Fruit fly (Drosophila melanogaster): ENCODE results near the gene Pfdn1.

The Pfdn1 gene

DNA sequence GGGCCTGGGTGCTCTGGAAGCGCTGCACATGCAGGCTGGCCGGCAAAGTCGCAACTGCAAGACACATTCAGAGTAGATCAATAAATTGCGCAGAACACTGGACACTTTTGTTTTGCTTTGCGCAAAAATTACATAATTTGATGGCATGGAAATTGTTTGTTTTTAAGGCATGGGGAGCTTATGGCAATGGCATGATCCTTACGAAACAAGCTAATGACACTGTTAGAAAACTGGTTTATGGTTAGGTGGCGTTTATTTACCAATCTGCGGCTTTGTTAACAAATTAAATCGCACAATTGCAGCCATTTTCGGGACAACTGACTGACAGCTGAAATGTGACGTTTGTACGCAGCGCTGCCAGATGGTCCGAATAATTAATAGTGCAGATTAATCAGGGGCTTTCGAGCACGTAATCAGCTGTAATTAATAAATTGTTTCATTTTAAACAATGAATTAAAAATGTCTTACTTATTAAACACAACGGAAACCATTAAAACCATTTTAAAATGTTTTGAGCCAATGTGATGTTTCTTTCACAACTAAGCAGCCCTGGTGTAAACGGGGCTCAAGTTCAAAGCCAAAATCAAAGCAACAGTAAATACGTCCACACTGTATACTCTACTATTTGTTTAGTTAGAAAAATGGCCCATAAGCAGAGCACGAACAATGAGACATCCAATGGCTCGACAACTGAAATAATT lies 6.3 kb upstream of the Pfdn1 start, which contains the start of the genes ND-51 and CG13994 (continued):
- TF ChIP-seq tll (GFP tag; optimal IDR thresholded peaks at IDR 0.05) = peak; percentile 77 to 91
- peak; percentile 86 for TF ChIP-seq CG34422 (GFP tag; IDR thresholded peaks at IDR 0.05)
- peak; percentile 73 for TF ChIP-seq gfzf (GFP tag; optimal IDR thresholded peaks at IDR 0.05)
- peak; percentile 82 for TF ChIP-seq Ssrp (tag; optimal IDR thresholded peaks at IDR 0.05)
- TF ChIP-seq CG1603 (tag; optimal IDR thresholded peaks at IDR 0.05) = peak; percentile 85
- peak; percentile 62; the same call in 3 of the 4 replicates for TF ChIP-seq Dll (GFP tag; IDR thresholded peaks at IDR 0.05; ENCODE audit: partially characterized antibody)
- TF ChIP-seq unc-4 (GFP tag; IDR thresholded peaks at IDR 0.05; ENCODE audit: partially characterized antibody) = peak; percentile 53
- TF ChIP-seq CG17359 (tag; optimal IDR thresholded peaks at IDR 0.05) = peak; percentile 82
- TF ChIP-seq HLH3B (GFP tag; IDR thresholded peaks at IDR 0.05) = peak; percentile 82
- peak; percentile 61; the same call in 1 of the 2 replicates for TF ChIP-seq CG4404 (GFP tag; IDR thresholded peaks at IDR 0.05)
- TF ChIP-seq Adf1 (GFP tag; IDR thresholded peaks at IDR 0.05) = peak; percentile 56; the same call in 1 of the 2 replicates
- peak; percentile 97 for TF ChIP-seq CG30020 (tag; optimal IDR thresholded peaks at IDR 0.05)
- TF ChIP-seq YL-1 (GFP tag; optimal IDR thresholded peaks at IDR 0.05) = peak; percentile 91
- TF ChIP-seq CG14441 (GFP tag; IDR thresholded peaks at IDR 0.05) = peak; percentile 83
- peak; percentile 64 for TF ChIP-seq CG14050 (GFP tag; IDR thresholded peaks at IDR 0.05)
- peak; percentile 52 for TF ChIP-seq schlank (tag; optimal IDR thresholded peaks at IDR 0.05)
- TF ChIP-seq Fer1 (GFP tag; optimal IDR thresholded peaks at IDR 0.05) = peak; percentile 79
- peak; percentile 69 for TF ChIP-seq Bdp1 (GFP tag; optimal IDR thresholded peaks at IDR 0.05)
- TF ChIP-seq zen (tag; optimal IDR thresholded peaks at IDR 0.05) = peak; percentile 88
- peak; percentile 79 for TF ChIP-seq zfh2 (GFP tag; optimal IDR thresholded peaks at IDR 0.05)
- TF ChIP-seq CG12104 (GFP tag; optimal IDR thresholded peaks at IDR 0.05) = peak; percentile 71
- no peak for TF ChIP-seq CkIIα-i1 (GFP tag; IDR thresholded peaks at IDR 0.05)
- peak; percentile 86 for TF ChIP-seq jumu (GFP tag; optimal IDR thresholded peaks at IDR 0.05)
- TF ChIP-seq cg (GFP tag; optimal IDR thresholded peaks at IDR 0.05) = no peak
- TF ChIP-seq PHDP (tag; optimal IDR thresholded peaks at IDR 0.05) = peak; percentile 73
- peak; percentile 94 for TF ChIP-seq ssp (GFP tag; IDR thresholded peaks at IDR 0.05)
- TF ChIP-seq CG2202 (tag; optimal IDR thresholded peaks at IDR 0.05) = peak; percentile 61
- TF ChIP-seq fd3F (GFP tag; optimal IDR thresholded peaks at IDR 0.05) = peak; percentile 77
- no peak for TF ChIP-seq CTCF (GFP tag; optimal IDR thresholded peaks at IDR 0.05)
- peak; percentile 84 for TF ChIP-seq CG7839 (tag; optimal IDR thresholded peaks at IDR 0.05)
- peak; percentile 39 for TF ChIP-seq CG3407 (GFP tag; optimal IDR thresholded peaks at IDR 0.05)
- peak; percentile 84 for TF ChIP-seq slou (GFP tag; optimal IDR thresholded peaks at IDR 0.05)
- no peak for TF ChIP-seq Lpt (GFP tag; optimal IDR thresholded peaks at IDR 0.05)
- peak; percentile 72 for TF ChIP-seq Chrac-16 (GFP tag; optimal IDR thresholded peaks at IDR 0.05)
- TF ChIP-seq gem (tag; optimal IDR thresholded peaks at IDR 0.05) = peak; percentile 85
- peak; percentile 86 for TF ChIP-seq CG11456 (GFP tag; IDR thresholded peaks at IDR 0.05)
- peak; percentile 51 for TF ChIP-seq CG12236 (GFP tag; optimal IDR thresholded peaks at IDR 0.05)
- no peak for TF ChIP-seq nau (GFP tag; optimal IDR thresholded peaks at IDR 0.05)
- TF ChIP-seq eve (GFP tag; optimal IDR thresholded peaks at IDR 0.05) = no peak
- TF ChIP-seq salm (tag; optimal IDR thresholded peaks at IDR 0.05) = peak; percentile 35
- TF ChIP-seq dysf (GFP tag; IDR thresholded peaks at IDR 0.05) = peak; percentile 84
- TF ChIP-seq caup (GFP tag; optimal IDR thresholded peaks at IDR 0.05; ENCODE audit: severe bottlenecking) = peak; percentile 85
- no peak; the same call in 1 of the 2 replicates for TF ChIP-seq sna (GFP tag; IDR thresholded peaks at IDR 0.05; ENCODE audit: partially characterized antibody)
- peak; percentile 68 for TF ChIP-seq HHEX (GFP tag; optimal IDR thresholded peaks at IDR 0.05)
- peak; percentile 81 for TF ChIP-seq pzg (GFP tag; optimal IDR thresholded peaks at IDR 0.05)
- TF ChIP-seq kay (GFP tag; optimal IDR thresholded peaks at IDR 0.05) = peak; percentile 31
- peak; percentile 85 for TF ChIP-seq Xrp1 (GFP tag; IDR thresholded peaks at IDR 0.05)
- no peak for TF ChIP-seq hb (GFP tag; IDR thresholded peaks at IDR 0.05; ENCODE audit: partially characterized antibody)
- TF ChIP-seq grn (GFP tag; optimal IDR thresholded peaks at IDR 0.05) = no peak

Measured in whole organism, embryonic.